Fruit fly (Drosophila melanogaster): ENCODE data around the gene pnt.

pnt gene

dm6 chr3R:23293066-23293777 lies 52.7 kb downstream of the pnt start:
- no peak for TF ChIP-seq CG17801 (GFP tag; optimal IDR thresholded peaks at IDR 0.05; ENCODE audit: partially characterized antibody)

- no peak for TF ChIP-seq CG17801 (GFP tag; optimal IDR thresholded peaks at IDR 0.05; ENCODE audit: partially characterized antibody)
Observed at dm6 chr3R:23292267-23292666, 53.7 kb downstream of the pnt start.

- TF ChIP-seq CG17801 (GFP tag; optimal IDR thresholded peaks at IDR 0.05; ENCODE audit: partially characterized antibody) = no peak
Observed at dm6 chr3R:23290089-23290488, 55.9 kb downstream of the pnt start, which contains the start of gene bb8. Gene bb8 (minus strand): TSS chr3R:23290189.

dm6 chr3R:23287951-23288350 lies 58.0 kb downstream of the pnt start, which contains the start of gene wam:
Gene wam (minus strand): TSS chr3R:23288051.
- no peak for TF ChIP-seq CG17801 (GFP tag; optimal IDR thresholded peaks at IDR 0.05; ENCODE audit: partially characterized antibody)

- TF ChIP-seq CG17801 (GFP tag; optimal IDR thresholded peaks at IDR 0.05; ENCODE audit: partially characterized antibody) = peak; percentile 33
Observed at dm6 chr3R:23284256-23284655, 61.7 kb downstream of the pnt start.

dm6 chr3R:23283702-23284101 lies 62.3 kb downstream of the pnt start, which contains the start of gene CG6763:
Gene CG6763 (plus strand): TSS chr3R:23284002.
- no peak for TF ChIP-seq CG17801 (GFP tag; optimal IDR thresholded peaks at IDR 0.05; ENCODE audit: partially characterized antibody)

dm6 chr3R:23280806-23281257 lies 65.1 kb downstream of the pnt start, which contains the start of the genes orb and Cdc16:
Gene orb (minus strand): TSS chr3R:23280856.
Gene Cdc16 (plus strand): TSS chr3R:23281201.
- peak; percentile 87 for TF ChIP-seq CG17801 (GFP tag; optimal IDR thresholded peaks at IDR 0.05; ENCODE audit: partially characterized antibody)

dm6 chr3R:23279834-23280233 lies 66.1 kb downstream of the pnt start:
- TF ChIP-seq CG17801 (GFP tag; optimal IDR thresholded peaks at IDR 0.05; ENCODE audit: partially characterized antibody) = no peak

dm6 chr3R:23278704-23279379 lies 67.1 kb downstream of the pnt start:
- no peak for TF ChIP-seq CG17801 (GFP tag; optimal IDR thresholded peaks at IDR 0.05; ENCODE audit: partially characterized antibody)

dm6 chr3R:23260569-23260968 lies 85.4 kb downstream of the pnt start:
- no peak for TF ChIP-seq CG17801 (GFP tag; optimal IDR thresholded peaks at IDR 0.05; ENCODE audit: partially characterized antibody)

dm6 chr3R:23258524-23258923 lies 87.4 kb downstream of the pnt start:
- TF ChIP-seq CG17801 (GFP tag; optimal IDR thresholded peaks at IDR 0.05; ENCODE audit: partially characterized antibody) = no peak

dm6 chr3R:23257986-23258427 lies 88.0 kb downstream of the pnt start, which contains the start of the genes wda and Pex11c:
Gene wda (minus strand): TSS chr3R:23258087.
Gene Pex11c (plus strand): TSS chr3R:23258365.
- peak; percentile 82 for TF ChIP-seq CG17801 (GFP tag; optimal IDR thresholded peaks at IDR 0.05; ENCODE audit: partially characterized antibody)

dm6 chr3R:23251256-23251655 lies 94.7 kb downstream of the pnt start, which contains the start of the genes Rad60 and EloA:
Gene Rad60 (minus strand): TSS chr3R:23251477.
Gene EloA (plus strand): TSS chr3R:23251563.
- TF ChIP-seq CG17801 (GFP tag; optimal IDR thresholded peaks at IDR 0.05; ENCODE audit: partially characterized antibody) = peak; percentile 80

dm6 chr3R:23248853-23249573 lies 97.0 kb downstream of the pnt start, which contains the start of gene CG4467:
Gene CG4467 (minus strand): TSS chr3R:23248903.
- no peak for TF ChIP-seq CG17801 (GFP tag; optimal IDR thresholded peaks at IDR 0.05; ENCODE audit: partially characterized antibody)
